Fruit fly (Drosophila melanogaster): ENCODE data around the gene CG32817.

DNA sequence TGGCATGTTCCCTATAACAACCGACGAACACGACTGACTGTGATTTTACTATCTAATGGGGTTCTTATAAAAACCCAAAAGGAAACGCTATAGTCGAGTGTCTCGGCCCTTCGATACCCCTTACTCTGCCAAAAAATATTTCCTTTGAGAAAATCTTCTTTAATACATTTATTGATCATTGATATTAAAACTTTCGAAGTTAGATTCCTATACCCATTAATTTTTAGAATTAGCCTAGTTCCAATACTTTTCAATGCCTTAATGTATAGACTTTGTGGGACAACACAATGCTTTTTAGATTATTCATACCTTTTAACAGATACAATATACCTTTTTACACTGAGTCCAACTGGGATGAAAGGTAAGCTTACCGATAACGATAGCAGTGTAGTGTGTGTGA is 41.5 kb upstream of the CG32817 start, which contains the start of gene Pgcl:
- no peak for TF ChIP-seq Hr78 (GFP tag; optimal IDR thresholded peaks at IDR 0.05)
- TF ChIP-seq CG1832 (GFP tag; optimal IDR thresholded peaks at IDR 0.05) = no peak
- no peak for TF ChIP-seq HmgD (GFP tag; optimal IDR thresholded peaks at IDR 0.05)
- no peak for TF ChIP-seq caup (GFP tag; optimal IDR thresholded peaks at IDR 0.05; ENCODE audit: severe bottlenecking)
- no peak for TF ChIP-seq Chrac-16 (GFP tag; optimal IDR thresholded peaks at IDR 0.05)
- TF ChIP-seq bigmax (GFP tag; optimal IDR thresholded peaks at IDR 0.05) = no peak
- TF ChIP-seq Deaf1 (tag; optimal IDR thresholded peaks at IDR 0.05) = no peak
- TF ChIP-seq Bgb (GFP tag; IDR thresholded peaks at IDR 0.05; ENCODE audit: partially characterized antibody) = no peak
- TF ChIP-seq seq (GFP tag; IDR thresholded peaks at IDR 0.05) = no peak
- no peak for TF ChIP-seq CG13894 (tag; optimal IDR thresholded peaks at IDR 0.05)
- no peak for TF ChIP-seq Lpt (GFP tag; optimal IDR thresholded peaks at IDR 0.05)
- TF ChIP-seq CG8478 (optimal IDR thresholded peaks at IDR 0.05) = no peak
- no peak for TF ChIP-seq CG13287 (GFP tag; IDR thresholded peaks at IDR 0.05; ENCODE audit: partially characterized antibody)

All from whole organism, embryonic.